Worm (Caenorhabditis elegans) whole organism, L4 larva: ENCODE data around the gene pipp-4P.
A peak's percentile ranks its signal among the peaks of the same experiment; 100 is the strongest.

ENCODE experiments used
- F26F4.8 ChIP-seq: fragments of 200-800 bp; sonication (Bioruptor generic); conservative IDR thresholded peaks from 2 replicates; pipeline ENCODE4 v1.3.6; 2022; ENCODE audit warnings: missing genetic modification characterization, missing compliant biosample characterization
- F44E2.7 ChIP-seq: fragments of 200-800 bp; sonication (Bioruptor generic); IDR thresholded peaks from 2 replicates; pipeline ENCODE4 v2.1.2; 2022; ENCODE audit warnings: missing genetic modification characterization, missing compliant biosample characterization
- F49E8.2 ChIP-seq: sonication (generic microtip); optimal IDR thresholded peaks from 2 replicates; lab custom pipeline; 2016; ENCODE audit warnings: missing compliant biosample characterization, mild to moderate bottlenecking, missing genetic modification characterization, borderline replicate concordance
- R02D3.7 ChIP-seq: fragments of 150-350 bp; sonication (generic microtip); optimal IDR thresholded peaks from 3 replicates; lab custom pipeline; 2014; ENCODE audit warnings: missing biosample characterization, missing genetic modification characterization
- T26A8.4 ChIP-seq: fragments of 200-800 bp; sonication (Bioruptor generic); IDR thresholded peaks from 2 replicates; pipeline ENCODE4 v1.3.6; 2022; ENCODE audit warnings: missing genetic modification characterization, missing compliant biosample characterization
- Y105C5A.15 ChIP-seq: fragments of 200-800 bp; sonication (Bioruptor generic); IDR thresholded peaks from 2 replicates; pipeline ENCODE4 v1.3.6; 2022; ENCODE audit warnings: missing genetic modification characterization, missing compliant biosample characterization
- Y48G9A.11 ChIP-seq: fragments of 200-800 bp; sonication (Bioruptor generic); IDR thresholded peaks from 2 replicates; pipeline ENCODE4 v1.3.6; 2022; ENCODE audit warnings: missing genetic modification reagents, missing genetic modification characterization, missing compliant biosample characterization
- Y75B8A.6 ChIP-seq: fragments of 200-800 bp; sonication (Bioruptor generic); IDR thresholded peaks from 2 replicates; pipeline ENCODE4 v1.3.6; 2022; ENCODE audit warnings: missing genetic modification reagents, missing genetic modification characterization, missing compliant biosample characterization
- ZK337.2 ChIP-seq: fragments of 200-800 bp; sonication (Bioruptor generic); IDR thresholded peaks from 2 replicates; pipeline ENCODE4 v1.3.6; 2022; ENCODE audit warnings: missing genetic modification reagents, missing genetic modification characterization, missing compliant biosample characterization
- aha-1 ChIP-seq: fragments of 150-350 bp; peaks from one replicate; lab custom pipeline; 2014; ENCODE audit warnings: missing biosample characterization, missing genetic modification characterization
- aly-2 ChIP-seq: sonication (generic microtip); optimal IDR thresholded peaks from 2 replicates; lab custom pipeline; 2018; ENCODE audit warnings: missing biosample characterization, missing genetic modification characterization
- ama-1 ChIP-seq: fragments of 150-350 bp; optimal IDR thresholded peaks from 2 replicates; lab custom pipeline; 2014; ENCODE audit warnings: inconsistent platforms, mixed read lengths
- attf-4 ChIP-seq: sonication (generic microtip); optimal IDR thresholded peaks from 3 replicates; lab custom pipeline; 2017; ENCODE audit warnings: missing biosample characterization, missing genetic modification characterization
- ceh-44 ChIP-seq: fragments of 200-800 bp; sonication (Bioruptor generic); IDR thresholded peaks from 2 replicates; pipeline ENCODE4 v1.3.6; 2022; ENCODE audit warnings: missing genetic modification reagents, missing genetic modification characterization, missing compliant biosample characterization
- ceh-62 ChIP-seq: sonication (generic microtip); optimal IDR thresholded peaks from 2 replicates; lab custom pipeline; 2017; ENCODE audit warnings: missing biosample characterization, missing genetic modification characterization
- daf-19 ChIP-seq: fragments of 200-800 bp; sonication (Bioruptor generic); conservative IDR thresholded peaks from 2 replicates; pipeline ENCODE4 v1.3.6; 2022; ENCODE audit warnings: missing genetic modification characterization, missing compliant biosample characterization
- dmd-9 ChIP-seq: fragments of 200-800 bp; sonication (Bioruptor generic); IDR thresholded peaks from 2 replicates; pipeline ENCODE4 v1.3.6; 2022; ENCODE audit warnings: missing genetic modification reagents, missing genetic modification characterization, missing compliant biosample characterization
- duxl-1 ChIP-seq: sonication (generic microtip); optimal IDR thresholded peaks from 2 replicates; lab custom pipeline; 2016; ENCODE audit warnings: mild to moderate bottlenecking, missing genetic modification characterization, moderate library complexity, missing compliant biosample characterization; ENCODE audit not compliant: poor library complexity
- dve-1 ChIP-seq: sonication (generic microtip); optimal IDR thresholded peaks from 2 replicates; lab custom pipeline; 2017; ENCODE audit warnings: antibody characterized with exemption, mild to moderate bottlenecking, missing genetic modification characterization, missing compliant biosample characterization; ENCODE audit not compliant: insufficient read depth
- egl-43 ChIP-seq: fragments of 200-800 bp; sonication (Bioruptor generic); IDR thresholded peaks from 2 replicates; pipeline ENCODE4 v1.3.6; 2022; ENCODE audit warnings: missing genetic modification reagents, missing genetic modification characterization, missing compliant biosample characterization
- gei-8 ChIP-seq: fragments of 200-800 bp; sonication (Bioruptor generic); optimal IDR thresholded peaks from 2 replicates; lab custom pipeline; 2018; ENCODE audit warnings: mild to moderate bottlenecking, missing genetic modification characterization, missing compliant biosample characterization
- hlh-11 ChIP-seq: fragments of 200-800 bp; sonication (Bioruptor generic); optimal IDR thresholded peaks from 2 replicates; lab custom pipeline; 2018; ENCODE audit warnings: mild to moderate bottlenecking, missing genetic modification characterization, missing compliant biosample characterization
- hmg-1.1 ChIP-seq: fragments of 200-800 bp; sonication (Bioruptor generic); IDR thresholded peaks from 2 replicates; pipeline ENCODE4 v1.3.6; 2022; ENCODE audit warnings: missing genetic modification reagents, missing genetic modification characterization, missing compliant biosample characterization
- jun-1 ChIP-seq: fragments of 150-350 bp; optimal IDR thresholded peaks from 2 replicates; lab custom pipeline; 2014; ENCODE audit warnings: missing biosample characterization, missing genetic modification reagents, missing genetic modification characterization
- lim-7 ChIP-seq: fragments of 200-800 bp; sonication (Bioruptor generic); IDR thresholded peaks from 2 replicates; pipeline ENCODE4 v1.3.6; 2022; ENCODE audit warnings: missing genetic modification characterization, missing compliant biosample characterization
- lin-29 ChIP-seq: fragments of 200-800 bp; sonication (Bioruptor generic); IDR thresholded peaks from 2 replicates; pipeline ENCODE4 v1.3.6; 2022; ENCODE audit warnings: missing genetic modification reagents, missing genetic modification characterization, missing compliant biosample characterization
- lin-38 ChIP-seq: fragments of 200-800 bp; sonication (Bioruptor generic); IDR thresholded peaks from 2 replicates; pipeline ENCODE4 v1.3.6; 2022; ENCODE audit warnings: missing genetic modification reagents, missing genetic modification characterization, missing compliant biosample characterization
- lin-39 ChIP-seq: fragments of 150-350 bp; optimal IDR thresholded peaks from 2 replicates; lab custom pipeline; 2014; ENCODE audit warnings: missing biosample characterization, missing genetic modification reagents, missing genetic modification characterization
- lir-3 ChIP-seq: sonication (generic microtip); optimal IDR thresholded peaks from 2 replicates; lab custom pipeline; 2016; ENCODE audit warnings: mild to moderate bottlenecking, missing genetic modification characterization, missing compliant biosample characterization
- mdl-1 ChIP-seq, 2 experiments: fragments of 150-350 bp in 1 of 2; sonication (generic microtip) in 1 of 2; optimal IDR thresholded peaks; 2 replicates each; lab custom pipeline; 2014 to 2017; ENCODE audit warnings: missing biosample characterization in 2 of 2, missing genetic modification characterization in 2 of 2
- mes-2 ChIP-seq: sonication (generic microtip); optimal IDR thresholded peaks from 2 replicates; lab custom pipeline; 2016; ENCODE audit warnings: missing genotype, mild to moderate bottlenecking, missing genetic modification characterization, missing compliant biosample characterization; ENCODE audit not compliant: poor library complexity, severe bottlenecking
- mxl-2 ChIP-seq: fragments of 200-800 bp; sonication (Bioruptor generic); conservative IDR thresholded peaks from 2 replicates; pipeline ENCODE4 v1.3.6; 2022; ENCODE audit warnings: missing genetic modification reagents, missing genetic modification characterization, missing compliant biosample characterization
- nhr-10 ChIP-seq: fragments of 150-350 bp; optimal IDR thresholded peaks from 2 replicates; lab custom pipeline; 2014; ENCODE audit warnings: missing biosample characterization, missing genetic modification characterization
- nhr-102 ChIP-seq: sonication (generic microtip); optimal IDR thresholded peaks from 2 replicates; lab custom pipeline; 2016; ENCODE audit warnings: mild to moderate bottlenecking, missing genetic modification characterization, moderate library complexity, missing compliant biosample characterization
- nhr-11 ChIP-seq: fragments of 150-350 bp; optimal IDR thresholded peaks from 2 replicates; lab custom pipeline; 2014; ENCODE audit warnings: missing biosample characterization, missing genetic modification characterization
- nhr-237 ChIP-seq: sonication (generic microtip); optimal IDR thresholded peaks from 2 replicates; lab custom pipeline; 2017; ENCODE audit warnings: missing biosample characterization, missing genetic modification characterization
- nhr-25 ChIP-seq: sonication (generic microtip); optimal IDR thresholded peaks from 2 replicates; lab custom pipeline; 2017; ENCODE audit warnings: missing genetic modification characterization, mild to moderate bottlenecking, missing compliant biosample characterization, antibody characterized with exemption, moderate library complexity, borderline replicate concordance; ENCODE audit not compliant: insufficient read depth
- nhr-28 ChIP-seq: fragments of 150-350 bp; optimal IDR thresholded peaks from 2 replicates; lab custom pipeline; 2014; ENCODE audit warnings: missing biosample characterization, missing genetic modification characterization
- nhr-48 ChIP-seq: sonication (generic microtip); optimal IDR thresholded peaks from 2 replicates; lab custom pipeline; 2016; ENCODE audit warnings: mild to moderate bottlenecking, missing genetic modification characterization, missing compliant biosample characterization
- nhr-6 ChIP-seq: fragments of 150-350 bp; optimal IDR thresholded peaks from 2 replicates; lab custom pipeline; 2014; ENCODE audit warnings: missing biosample characterization, missing genetic modification characterization
- nhr-76 ChIP-seq: fragments of 150-350 bp; optimal IDR thresholded peaks from 2 replicates; lab custom pipeline; 2014; ENCODE audit warnings: missing biosample characterization, missing genetic modification characterization
- pqm-1 ChIP-seq: sonication (generic microtip); optimal IDR thresholded peaks from 2 replicates; lab custom pipeline; 2017; ENCODE audit warnings: missing biosample characterization, missing genetic modification characterization
- skn-1 ChIP-seq: fragments of 150-350 bp; optimal IDR thresholded peaks from 2 replicates; lab custom pipeline; 2014; ENCODE audit warnings: missing biosample characterization, missing genetic modification characterization
- snpc-1.2 ChIP-seq: fragments of 200-800 bp; sonication (Bioruptor generic); IDR thresholded peaks from 2 replicates; pipeline ENCODE4 v1.3.6; 2022; ENCODE audit warnings: missing genetic modification reagents, missing genetic modification characterization, missing compliant biosample characterization
- spr-1 ChIP-seq: sonication (generic microtip); optimal IDR thresholded peaks from 2 replicates; lab custom pipeline; 2016; ENCODE audit warnings: mild to moderate bottlenecking, missing genetic modification characterization, missing compliant biosample characterization
- tag-97 ChIP-seq: fragments of 200-800 bp; sonication (Bioruptor generic); IDR thresholded peaks from 2 replicates; pipeline ENCODE4 v1.3.6; 2022; ENCODE audit warnings: missing genetic modification characterization, missing compliant biosample characterization
- tra-1 ChIP-seq: fragments of 200-800 bp; sonication (Bioruptor generic); IDR thresholded peaks from 2 replicates; pipeline ENCODE4 v1.3.6; 2022; ENCODE audit warnings: missing genetic modification reagents, missing genetic modification characterization, missing compliant biosample characterization
- unc-130 ChIP-seq: sonication (generic microtip); optimal IDR thresholded peaks from 2 replicates; lab custom pipeline; 2016; ENCODE audit warnings: missing genetic modification reagents, missing genetic modification characterization, missing compliant biosample characterization
- zag-1 ChIP-seq: fragments of 150-350 bp; optimal IDR thresholded peaks from 2 replicates; lab custom pipeline; 2014; ENCODE audit warnings: missing biosample characterization, missing genetic modification characterization
- zfp-2 ChIP-seq: sonication (generic microtip); optimal IDR thresholded peaks from 2 replicates; lab custom pipeline; 2016; ENCODE audit warnings: mild to moderate bottlenecking, missing genetic modification characterization, missing compliant biosample characterization
- zfp-3 ChIP-seq: fragments of 200-800 bp; sonication (Bioruptor generic); conservative IDR thresholded peaks from 2 replicates; pipeline ENCODE4 v1.3.6; 2022; ENCODE audit warnings: missing genetic modification reagents, missing genetic modification characterization, missing compliant biosample characterization
- zip-2 ChIP-seq: fragments of 150-350 bp; optimal IDR thresholded peaks from 2 replicates; lab custom pipeline; 2014; ENCODE audit warnings: missing biosample characterization, missing genetic modification characterization

The pipp-4P gene

ce11 chrIII:2785840-2786239 is 33.2 kb upstream of the pipp-4P start, which contains the start of gene Y71H2AM.20 (continued):
- TF ChIP-seq egl-43 (GFP tag; lab: Robert Waterston, UW) (no peak), nhr-25 (tag; lab: Kevin White, UChicago) (peak; percentile 94), hmg-1.1 (peak; percentile 94), Y48G9A.11 (GFP tag; lab: Robert Waterston, UW) (peak; percentile 47; the same call in 1 of the 2 replicates), attf-4 (tag; lab: Kevin White, UChicago) (no peak), gei-8 (GFP tag; lab: Kevin White, UChicago) (no peak), nhr-76 (tag; lab: Kevin White, UChicago) (peak; percentile 16), lim-7 (GFP tag; lab: Robert Waterston, UW) (no peak; the same call in 1 of the 2 replicates), nhr-28 (tag; lab: Kevin White, UChicago) (peak; percentile 92), zip-2 (tag; lab: Kevin White, UChicago) (peak; percentile 73), daf-19 (GFP tag; lab: Robert Waterston, UW) (no peak), mdl-1 (tag; optimal IDR thresholded peaks at IDR 0.05; lab: Kevin White, UChicago) (peak in 1 of 2 experiments; percentile 79), lin-38 (GFP tag; lab: Robert Waterston, UW) (peak; percentile 99), aly-2 (tag; lab: Kevin White, UChicago) (no peak), F26F4.8 (GFP tag; lab: Robert Waterston, UW) (no peak), Y105C5A.15 (GFP tag; lab: Robert Waterston, UW) (no peak), mxl-2 (no peak), hlh-11 (tag; lab: Kevin White, UChicago) (peak; percentile 91), mes-2 (tag; lab: Kevin White, UChicago) (peak; percentile 97), tag-97 (no peak), unc-130 (GFP tag; lab: Kevin White, UChicago) (peak; percentile 91), aha-1 (tag; lab: Kevin White, UChicago) (peak; percentile 98), tra-1 (peak; percentile 44; the same call in 1 of the 2 replicates), zfp-3 (GFP tag; lab: Robert Waterston, UW) (peak; percentile 83), ama-1 (lab: Kevin White, UChicago) (peak; percentile 81), ZK337.2 (GFP tag; lab: Robert Waterston, UW) (no peak), zfp-2 (tag; lab: Kevin White, UChicago) (peak; percentile 81), nhr-237 (tag; lab: Kevin White, UChicago) (peak; percentile 69), duxl-1 (tag; lab: Kevin White, UChicago) (peak; percentile 80), nhr-11 (peak; percentile 95), lir-3 (tag; lab: Kevin White, UChicago) (no peak), nhr-6 (tag; lab: Kevin White, UChicago) (peak; percentile 98), zag-1 (tag; lab: Kevin White, UChicago) (no peak), lin-39 (tag; lab: Kevin White, UChicago) (no peak), Y75B8A.6 (GFP tag; lab: Robert Waterston, UW) (peak; percentile 61; the same call in 1 of the 2 replicates), nhr-48 (peak; percentile 52), dve-1 (tag; lab: Kevin White, UChicago) (peak; percentile 99), R02D3.7 (peak; percentile 40), dmd-9 (peak; percentile 66; the same call in 1 of the 2 replicates), ceh-44 (GFP tag; lab: Robert Waterston, UW) (peak; percentile 45; the same call in 1 of the 2 replicates), F44E2.7 (no peak), ceh-62 (tag; lab: Kevin White, UChicago) (no peak), T26A8.4 (peak; percentile 68), spr-1 (tag; lab: Kevin White, UChicago) (peak; percentile 91), F49E8.2 (tag; lab: Kevin White, UChicago) (peak; percentile 76), skn-1 (tag; lab: Kevin White, UChicago) (no peak), lin-29 (GFP tag; lab: Robert Waterston, UW) (peak; percentile 57; the same call in 1 of the 2 replicates), snpc-1.2 (GFP tag; lab: Robert Waterston, UW) (no peak), pqm-1 (tag; lab: Kevin White, UChicago) (peak; percentile 83), jun-1 (peak; percentile 76), nhr-10 (tag; lab: Kevin White, UChicago) (peak; percentile 77), nhr-102 (tag; lab: Kevin White, UChicago) (peak; percentile 50)
